Fruit fly (Drosophila melanogaster) whole organism, adult: ENCODE data around the gene CG7483.

ENCODE experiments used
- CG11617 ChIP-seq: fragments of 200-800 bp; sonication (Bioruptor generic); optimal IDR thresholded peaks from 2 replicates; lab custom pipeline; 2017; ENCODE audit warnings: mild to moderate bottlenecking, missing biosample characterization, missing genetic modification reagents, missing genetic modification characterization
- CG12768 ChIP-seq: fragments of 200-800 bp; sonication (Bioruptor generic); optimal IDR thresholded peaks from 2 replicates; lab custom pipeline; 2017; ENCODE audit warnings: missing biosample characterization, missing genetic modification characterization, mild to moderate bottlenecking, moderate library complexity, missing genetic modification reagents
- CG14711 ChIP-seq: fragments of 200-800 bp; sonication (Bioruptor generic); optimal IDR thresholded peaks from 2 replicates; lab custom pipeline; 2018; ENCODE audit warnings: missing biosample characterization, mild to moderate bottlenecking, missing genetic modification characterization, moderate library complexity
- CG1620 ChIP-seq: fragments of 200-800 bp; sonication (Bioruptor generic); optimal IDR thresholded peaks from 2 replicates; lab custom pipeline; 2016; ENCODE audit warnings: missing biosample characterization, missing genetic modification characterization
- CG33017 ChIP-seq: fragments of 200-800 bp; sonication (Bioruptor generic); optimal IDR thresholded peaks from 2 replicates; lab custom pipeline; 2018; ENCODE audit warnings: missing biosample characterization, mild to moderate bottlenecking, missing genetic modification characterization, moderate library complexity
- CG5204 ChIP-seq: fragments of 200-800 bp; sonication (Bioruptor generic); optimal IDR thresholded peaks from 2 replicates; lab custom pipeline; 2016; ENCODE audit warnings: missing biosample characterization, missing genetic modification characterization
- CG7045 ChIP-seq: fragments of 200-800 bp; sonication (Bioruptor generic); optimal IDR thresholded peaks from 2 replicates; lab custom pipeline; 2017; ENCODE audit warnings: missing biosample characterization, mild to moderate bottlenecking, missing genetic modification characterization
- CG7101 ChIP-seq: fragments of 200-800 bp; sonication (Bioruptor generic); optimal IDR thresholded peaks from 2 replicates; lab custom pipeline; 2018; ENCODE audit warnings: missing biosample characterization, mild to moderate bottlenecking, missing genetic modification characterization, moderate library complexity
- Clk ChIP-seq: fragments of 200-800 bp; sonication (Bioruptor generic); optimal IDR thresholded peaks from 2 replicates; lab custom pipeline; 2017; ENCODE audit warnings: missing biosample characterization, missing genetic modification characterization
- Crg-1 ChIP-seq: fragments of 200-800 bp; sonication (Bioruptor generic); optimal IDR thresholded peaks from 2 replicates; lab custom pipeline; 2016; ENCODE audit warnings: missing biosample characterization, missing genetic modification characterization
- Hr96 ChIP-seq: fragments of 200-800 bp; sonication (Bioruptor generic); optimal IDR thresholded peaks from 2 replicates; lab custom pipeline; 2016; ENCODE audit warnings: missing biosample characterization, missing genetic modification characterization
- Mnt ChIP-seq: fragments of 200-800 bp; sonication (Bioruptor generic); optimal IDR thresholded peaks from 2 replicates; lab custom pipeline; 2016; ENCODE audit warnings: missing biosample characterization, mild to moderate bottlenecking, missing genetic modification characterization
- bab1 ChIP-seq: fragments of 200-800 bp; sonication (Bioruptor generic); optimal IDR thresholded peaks from 3 replicates; lab custom pipeline; 2019; ENCODE audit warnings: missing biosample characterization, mild to moderate bottlenecking, missing genetic modification characterization, moderate library complexity
- cic ChIP-seq: fragments of 200-800 bp; sonication (Bioruptor generic); optimal IDR thresholded peaks from 2 replicates; lab custom pipeline; 2017; ENCODE audit warnings: missing biosample characterization, mild to moderate bottlenecking, missing genetic modification characterization, moderate library complexity
- cnc ChIP-seq, 2 experiments: fragments of >200 bp; optimal IDR thresholded peaks; 2 replicates each; lab custom pipeline; 2017
- kay ChIP-seq: fragments of 200-800 bp; sonication (Bioruptor generic); peaks from one replicate; lab custom pipeline; 2016; ENCODE audit warnings: missing biosample characterization, missing genetic modification characterization, borderline replicate concordance
- ovo ChIP-seq: fragments of 200-800 bp; sonication (Bioruptor generic); optimal IDR thresholded peaks from 2 replicates; lab custom pipeline; 2016; ENCODE audit warnings: missing biosample characterization, missing genetic modification characterization
- pad ChIP-seq: fragments of 200-800 bp; sonication (Bioruptor generic); optimal IDR thresholded peaks from 3 replicates; lab custom pipeline; 2017; ENCODE audit warnings: missing biosample characterization, missing genetic modification characterization, mild to moderate bottlenecking, moderate library complexity, missing genetic modification reagents
- tj ChIP-seq: fragments of 200-800 bp; sonication (Bioruptor generic); optimal IDR thresholded peaks from 3 replicates; lab custom pipeline; 2017; ENCODE audit warnings: missing biosample characterization, mild to moderate bottlenecking, missing genetic modification characterization, moderate library complexity
- toe ChIP-seq: fragments of 200-800 bp; sonication (Bioruptor generic); optimal IDR thresholded peaks from 2 replicates; lab custom pipeline; 2016; ENCODE audit warnings: missing biosample characterization, missing genetic modification characterization

Gene CG7483

dm6 chr3R:8290940-8291339 lies 22.1 kb upstream of the CG7483 start, which contains the start of gene CG31464:
Gene CG31464, plus strand, starts transcription at chr3R:8291240.
- TF ChIP-seq CG33017 (tag; lab: Kevin White, UChicago), result no peak
- TF ChIP-seq CG7045 (GFP tag; lab: Kevin White, UChicago), result no peak
- TF ChIP-seq CG12768, result no peak
- no peak for TF ChIP-seq CG5204 (GFP tag; lab: Kevin White, UChicago)
- TF ChIP-seq CG14711 (tag; lab: Kevin White, UChicago), result no peak
- no peak for TF ChIP-seq pad
- no peak for TF ChIP-seq kay (GFP tag; lab: Kevin White, UChicago)
- TF ChIP-seq cnc (optimal IDR thresholded peaks at IDR 0.05; lab: Kevin White, UChicago), result no peak
- TF ChIP-seq Clk (GFP tag; lab: Kevin White, UChicago), result no peak
- no peak for TF ChIP-seq Crg-1 (GFP tag; lab: Kevin White, UChicago)
- no peak for TF ChIP-seq bab1 (GFP tag; lab: Kevin White, UChicago)
- TF ChIP-seq CG11617 (GFP tag; lab: Kevin White, UChicago), result no peak
- no peak for TF ChIP-seq Hr96 (GFP tag; lab: Kevin White, UChicago)
- TF ChIP-seq tj (GFP tag; lab: Kevin White, UChicago), result no peak
- TF ChIP-seq Mnt (GFP tag; lab: Kevin White, UChicago), result no peak

- TF ChIP-seq Hr96 (GFP tag; lab: Kevin White, UChicago), result no peak
- TF ChIP-seq Clk (GFP tag; lab: Kevin White, UChicago), result no peak
- TF ChIP-seq CG14711 (tag; lab: Kevin White, UChicago), result no peak
- no peak for TF ChIP-seq CG12768
- no peak for TF ChIP-seq Mnt (GFP tag; lab: Kevin White, UChicago)
- TF ChIP-seq Crg-1 (GFP tag; lab: Kevin White, UChicago), result no peak
- TF ChIP-seq pad, result no peak
- no peak for TF ChIP-seq CG11617 (GFP tag; lab: Kevin White, UChicago)
- TF ChIP-seq cnc (optimal IDR thresholded peaks at IDR 0.05; lab: Kevin White, UChicago), result no peak
Measured at dm6 chr3R:8292034-8292433, 21.0 kb upstream of the CG7483 start, which contains the start of gene CG31463. Gene CG31463, plus strand, starts transcription at chr3R:8292335.

- peak; percentile 0 for TF ChIP-seq CG11617 (GFP tag; lab: Kevin White, UChicago)
- no peak for TF ChIP-seq Hr96 (GFP tag; lab: Kevin White, UChicago)
- TF ChIP-seq CG33017 (tag; lab: Kevin White, UChicago), result no peak
- TF ChIP-seq Mnt (GFP tag; lab: Kevin White, UChicago), result peak; percentile 50
- TF ChIP-seq CG7101, result peak; percentile 8
- TF ChIP-seq pad, result peak; percentile 19
- peak; percentile 34 for TF ChIP-seq bab1 (GFP tag; lab: Kevin White, UChicago)
- TF ChIP-seq CG1620 (GFP tag; lab: Kevin White, UChicago), result no peak
- TF ChIP-seq tj (GFP tag; lab: Kevin White, UChicago), result no peak
- no peak for TF ChIP-seq CG12768
- TF ChIP-seq ovo, result no peak
- no peak for TF ChIP-seq cnc (optimal IDR thresholded peaks at IDR 0.05; lab: Kevin White, UChicago)
- peak; percentile 73 for TF ChIP-seq kay (GFP tag; lab: Kevin White, UChicago)
Measured at dm6 chr3R:8300928-8301752, 11.9 kb upstream of the CG7483 start, which contains the start of the genes CG9626 and mRpL1. Gene CG9626, minus strand, starts transcription at chr3R:8300978. Gene mRpL1, plus strand, starts transcription at chr3R:8301440.

dm6 chr3R:8303848-8304247 lies 9.2 kb upstream of the CG7483 start, which contains the start of gene nac:
Gene nac, minus strand, starts transcription at chr3R:8304023.
- TF ChIP-seq CG12768, result peak; percentile 8
- peak; percentile 64 for TF ChIP-seq bab1 (GFP tag; lab: Kevin White, UChicago)
- TF ChIP-seq Mnt (GFP tag; lab: Kevin White, UChicago), result peak; percentile 6
- TF ChIP-seq pad, result peak; percentile 7
- TF ChIP-seq toe, result no peak

- peak; percentile 34 for TF ChIP-seq CG12768
- no peak for TF ChIP-seq tj (GFP tag; lab: Kevin White, UChicago)
- TF ChIP-seq cnc (optimal IDR thresholded peaks at IDR 0.05; lab: Kevin White, UChicago), result no peak
- TF ChIP-seq Hr96 (GFP tag; lab: Kevin White, UChicago), result no peak
- peak; percentile 53 for TF ChIP-seq bab1 (GFP tag; lab: Kevin White, UChicago)
- TF ChIP-seq CG33017 (tag; lab: Kevin White, UChicago), result peak; percentile 29
- peak; percentile 76 for TF ChIP-seq CG1620 (GFP tag; lab: Kevin White, UChicago)
- peak; percentile 41 for TF ChIP-seq Clk (GFP tag; lab: Kevin White, UChicago)
- TF ChIP-seq Crg-1 (GFP tag; lab: Kevin White, UChicago), result peak; percentile 74
- TF ChIP-seq CG7101, result peak; percentile 64
- TF ChIP-seq CG14711 (tag; lab: Kevin White, UChicago), result peak; percentile 1
- no peak for TF ChIP-seq CG7045 (GFP tag; lab: Kevin White, UChicago)
- peak; percentile 11 for TF ChIP-seq CG11617 (GFP tag; lab: Kevin White, UChicago)
- TF ChIP-seq pad, result no peak
- TF ChIP-seq ovo, result peak; percentile 21
- peak; percentile 66 for TF ChIP-seq Mnt (GFP tag; lab: Kevin White, UChicago)
- TF ChIP-seq CG5204 (GFP tag; lab: Kevin White, UChicago), result no peak
- peak; percentile 64 for TF ChIP-seq toe
- TF ChIP-seq kay (GFP tag; lab: Kevin White, UChicago), result no peak
- peak; percentile 64 for TF ChIP-seq cic (GFP tag; lab: Kevin White, UChicago)
Measured at dm6 chr3R:8305110-8305509, 7.9 kb upstream of the CG7483 start, which contains the start of gene Sgt1. Gene Sgt1, minus strand, starts transcription at chr3R:8305274.
